Worm (Caenorhabditis elegans) whole organism, young adult: Measurements from ENCODE around the gene mpz-3.

Experiments used
- F33H1.4 ChIP-seq: fragments of 200-800 bp; sonication (Bioruptor generic); IDR thresholded peaks from 2 replicates; pipeline ENCODE4 v1.3.6; 2022; ENCODE audit warnings: missing genetic modification reagents, missing genetic modification characterization, missing compliant biosample characterization
- F52B5.7 ChIP-seq: sonication (generic microtip); optimal IDR thresholded peaks from 2 replicates; lab custom pipeline; 2016; ENCODE audit warnings: mild to moderate bottlenecking, missing genetic modification characterization, missing compliant biosample characterization
- cebp-2 ChIP-seq: fragments of 200-800 bp; sonication (Bioruptor generic); IDR thresholded peaks from 2 replicates; pipeline ENCODE4 v1.3.6; 2022; ENCODE audit warnings: missing genetic modification characterization, missing compliant biosample characterization
- chd-7 ChIP-seq: sonication (generic microtip); optimal IDR thresholded peaks from 2 replicates; lab custom pipeline; 2016; ENCODE audit warnings: mild to moderate bottlenecking, missing genetic modification characterization, moderate library complexity, missing compliant biosample characterization
- die-1 ChIP-seq: sonication (generic microtip); optimal IDR thresholded peaks from 2 replicates; lab custom pipeline; 2016; ENCODE audit warnings: missing genotype, mild to moderate bottlenecking, missing genetic modification characterization, missing compliant biosample characterization
- dpff-1 ChIP-seq: sonication (generic microtip); optimal IDR thresholded peaks from 2 replicates; lab custom pipeline; 2017; ENCODE audit warnings: mild to moderate bottlenecking, missing genetic modification characterization, missing compliant biosample characterization
- hmg-1.2 ChIP-seq: fragments of 200-800 bp; sonication (Bioruptor generic); IDR thresholded peaks from 2 replicates; pipeline ENCODE4 v1.3.6; 2022; ENCODE audit warnings: missing genetic modification reagents, missing genetic modification characterization, missing compliant biosample characterization
- let-526 ChIP-seq: fragments of 200-800 bp; sonication (Bioruptor generic); IDR thresholded peaks from 2 replicates; pipeline ENCODE4 v1.3.6; 2022; ENCODE audit warnings: missing genetic modification reagents, missing genetic modification characterization, missing compliant biosample characterization
- lin-35 ChIP-seq, 3 experiments: fragments of 150-350 bp in 2 of 3; sonication (generic microtip) in 1 of 3; optimal IDR thresholded peaks; 2 replicates each; lab custom pipeline; 2014 to 2018; ENCODE audit warnings: missing biosample characterization in 3 of 3, missing genetic modification characterization in 3 of 3, missing genetic modification reagents in 3 of 3
- mcd-1 ChIP-seq: fragments of 200-800 bp; sonication (Bioruptor generic); IDR thresholded peaks from 2 replicates; pipeline ENCODE4 v1.3.6; 2022; ENCODE audit warnings: missing genetic modification reagents, missing genetic modification characterization, missing compliant biosample characterization
- mel-28 ChIP-seq: sonication (generic microtip); optimal IDR thresholded peaks from 2 replicates; lab custom pipeline; 2016; ENCODE audit warnings: borderline replicate concordance, mild to moderate bottlenecking, missing genetic modification characterization, missing compliant biosample characterization
- nhr-80 ChIP-seq: sonication (generic microtip); optimal IDR thresholded peaks from 2 replicates; lab custom pipeline; 2016; ENCODE audit warnings: missing genetic modification characterization, missing compliant biosample characterization
- pbrm-1 ChIP-seq: fragments of 200-800 bp; sonication (Bioruptor generic); IDR thresholded peaks from 2 replicates; pipeline ENCODE4 v1.3.6; 2022; ENCODE audit warnings: missing genetic modification reagents, missing genetic modification characterization, missing compliant biosample characterization
- rpc-1 ChIP-seq, 2 experiments: fragments of 150-350 bp in 1 of 2; sonication (generic microtip) in 1 of 2; optimal IDR thresholded peaks; 2 replicates each; lab custom pipeline; 2014 to 2018; ENCODE audit warnings: missing biosample characterization in 1 of 2, missing genetic modification characterization in 1 of 2, missing genetic modification reagents in 1 of 2, missing genotype in 1 of 2
- sea-2 ChIP-seq: fragments of 200-800 bp; sonication (Bioruptor generic); IDR thresholded peaks from 2 replicates; pipeline ENCODE4 v1.3.6; 2022; ENCODE audit warnings: missing genetic modification characterization, missing compliant biosample characterization
- snpc-1.3 ChIP-seq: sonication (generic microtip); optimal IDR thresholded peaks from 2 replicates; lab custom pipeline; 2017; ENCODE audit warnings: missing genetic modification characterization, mild to moderate bottlenecking, missing compliant biosample characterization, antibody characterized with exemption, moderate library complexity, missing genotype, missing genetic modification reagents; ENCODE audit not compliant: insufficient read depth
- tbp1 ChIP-seq: fragments of 200-800 bp; sonication (Bioruptor generic); optimal IDR thresholded peaks from 2 replicates; lab custom pipeline; 2018; ENCODE audit warnings: mild to moderate bottlenecking, missing genetic modification characterization, missing compliant biosample characterization
- tlf-1 ChIP-seq: fragments of 200-800 bp; sonication (Bioruptor generic); optimal IDR thresholded peaks from 2 replicates; lab custom pipeline; 2018; ENCODE audit warnings: mild to moderate bottlenecking, missing genetic modification characterization, missing compliant biosample characterization
- ztf-25 ChIP-seq: fragments of 200-800 bp; sonication (Bioruptor generic); IDR thresholded peaks from 2 replicates; pipeline ENCODE4 v1.3.6; 2022; ENCODE audit warnings: missing genetic modification reagents, missing genetic modification characterization, missing compliant biosample characterization
- ztf-26 ChIP-seq: sonication (generic microtip); optimal IDR thresholded peaks from 2 replicates; lab custom pipeline; 2017; ENCODE audit warnings: missing genetic modification characterization, missing compliant biosample characterization
- ztf-28 ChIP-seq: fragments of 200-800 bp; sonication (Bioruptor generic); IDR thresholded peaks from 2 replicates; pipeline ENCODE4 v1.3.6; 2022; ENCODE audit warnings: missing genetic modification reagents, missing genetic modification characterization, missing compliant biosample characterization

Gene mpz-3

DNA sequence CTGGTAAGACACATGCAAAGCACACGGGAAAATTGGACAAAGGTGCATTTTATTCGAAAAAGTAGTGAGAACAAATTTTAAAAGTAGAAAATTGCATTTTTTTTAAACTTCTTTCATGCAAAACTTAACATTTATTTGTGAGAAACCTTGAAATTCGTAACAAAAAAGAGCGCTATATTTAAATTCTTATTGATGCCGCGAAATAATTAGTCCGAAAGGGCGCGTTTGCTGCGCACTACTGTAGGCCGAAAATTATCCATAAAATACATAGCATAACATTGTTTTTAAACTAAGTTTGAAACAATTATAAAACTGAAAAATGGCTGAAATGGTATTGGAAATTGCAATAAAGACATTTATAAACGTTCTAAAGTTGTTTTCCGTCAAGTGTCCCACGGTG, 45.5 kb downstream of the mpz-3 start (continued):
- no peak for TF ChIP-seq tlf-1 (GFP tag; lab: Kevin White, UChicago)
- no peak for TF ChIP-seq die-1 (tag; lab: Kevin White, UChicago)
- no peak for TF ChIP-seq cebp-2 (GFP tag; lab: Robert Waterston, UW)
- TF ChIP-seq F52B5.7 (tag; lab: Kevin White, UChicago), result no peak
- TF ChIP-seq ztf-26 (tag; lab: Kevin White, UChicago), result no peak
- no peak for TF ChIP-seq snpc-1.3 (tag; lab: Kevin White, UChicago)

DNA sequence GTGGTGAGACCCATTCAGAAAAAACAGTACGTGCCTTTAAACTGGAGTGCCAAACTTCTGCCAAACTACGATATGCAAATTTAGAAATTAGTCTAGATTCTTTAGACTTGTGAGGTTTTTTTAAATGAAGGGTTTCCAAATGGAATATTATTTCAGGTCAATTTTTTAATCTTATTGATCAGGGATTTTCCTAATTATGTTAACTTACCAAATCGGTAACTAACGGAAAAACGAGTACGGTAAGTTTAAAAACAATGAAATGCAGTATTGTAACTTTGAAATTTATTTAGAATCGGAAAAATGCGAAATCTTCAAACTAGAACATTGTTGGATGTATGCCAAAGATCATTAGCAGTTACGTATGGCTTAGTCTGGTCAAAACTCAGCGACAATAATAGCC, 48.9 kb downstream of the mpz-3 start, which contains the start of gene C56E6.7:
C56E6.7 (plus strand) TSS at position 301 of the 400 bp plus-strand sequence.
- no peak for TF ChIP-seq mcd-1 (GFP tag; lab: Robert Waterston, UW)
- TF ChIP-seq ztf-25 (GFP tag; lab: Robert Waterston, UW), result no peak
- TF ChIP-seq ztf-28 (GFP tag; lab: Robert Waterston, UW), result no peak
- TF ChIP-seq tbp1 (GFP tag; lab: Kevin White, UChicago), result no peak
- no peak for TF ChIP-seq pbrm-1 (GFP tag; lab: Robert Waterston, UW)
- TF ChIP-seq lin-35 (GFP tag; optimal IDR thresholded peaks at IDR 0.05; lab: Kevin White, UChicago), result no peak
- no peak for TF ChIP-seq hmg-1.2 (GFP tag; lab: Robert Waterston, UW)
- no peak for TF ChIP-seq nhr-80 (tag; lab: Kevin White, UChicago)

- no peak for TF ChIP-seq dpff-1 (tag; lab: Kevin White, UChicago)
- TF ChIP-seq F33H1.4 (GFP tag; lab: Robert Waterston, UW), result no peak
- no peak for TF ChIP-seq sea-2
- TF ChIP-seq chd-7 (tag; lab: Kevin White, UChicago), result no peak
- TF ChIP-seq rpc-1 (optimal IDR thresholded peaks at IDR 0.05; lab: Kevin White, UChicago), result no peak
- TF ChIP-seq rpc-1 (tag; optimal IDR thresholded peaks at IDR 0.05; lab: Kevin White, UChicago), result no peak
- no peak for TF ChIP-seq mel-28 (tag; lab: Kevin White, UChicago)
- no peak for TF ChIP-seq let-526 (GFP tag; lab: Robert Waterston, UW)
These were observed 51.3 kb downstream of the mpz-3 start, which contains the start of gene R05G9R.1 for ce11 chrII:6513911-6514310. TSS of gene R05G9R.1 (minus strand) at chrII:6514011.
